Fruit fly (Drosophila melanogaster) whole organism, embryonic: ENCODE results near the gene dib.

Source experiments
- CG10147 ChIP-seq: fragments of 200-800 bp; sonication (Bioruptor generic); optimal IDR thresholded peaks from 2 replicates; lab custom pipeline; 2019; ENCODE audit warnings: missing biosample characterization, mild to moderate bottlenecking, missing genetic modification characterization, moderate library complexity
- CG3726 ChIP-seq: fragments of 200-800 bp; sonication (Bioruptor generic); IDR thresholded peaks from 3 replicates; pipeline ENCODE4, ENCODE4 v1.3.6; 2022; ENCODE audit warnings: missing biosample characterization, missing genetic modification characterization
- Doc2 ChIP-seq: fragments of 200-800 bp; sonication (Bioruptor generic); IDR thresholded peaks from 2 replicates; pipeline ENCODE4 v1.3.6; 2022; ENCODE audit warnings: missing biosample characterization, missing genetic modification characterization
- HLHmδ ChIP-seq: fragments of 200-800 bp; sonication (Bioruptor generic); optimal IDR thresholded peaks from 2 replicates; lab custom pipeline; 2018; ENCODE audit warnings: missing biosample characterization, mild to moderate bottlenecking, missing genetic modification characterization, moderate library complexity
- MTF-1 ChIP-seq: fragments of 200-800 bp; sonication (Bioruptor generic); optimal IDR thresholded peaks from 2 replicates; lab custom pipeline; 2018; ENCODE audit warnings: missing biosample characterization, mild to moderate bottlenecking, missing genetic modification characterization, borderline replicate concordance
- fru ChIP-seq: fragments of >200 bp; optimal IDR thresholded peaks from 2 replicates; lab custom pipeline; 2017
- gfzf ChIP-seq: fragments of 200-800 bp; sonication (Bioruptor generic); optimal IDR thresholded peaks from 2 replicates; lab custom pipeline; 2016; ENCODE audit warnings: missing biosample characterization, mild to moderate bottlenecking, missing genetic modification characterization, moderate library complexity
- her ChIP-seq: fragments of 200-800 bp; sonication (Bioruptor generic); optimal IDR thresholded peaks from 2 replicates; lab custom pipeline; 2016; ENCODE audit warnings: missing biosample characterization, missing genetic modification characterization
- sug ChIP-seq: fragments of 200-800 bp; optimal IDR thresholded peaks from 2 replicates; lab custom pipeline; 2019; ENCODE audit warnings: missing biosample characterization, mild to moderate bottlenecking, missing genetic modification characterization, moderate library complexity

dm6 chr3L:4044497-4044896, 17.6 kb upstream of the dib start:
- TF ChIP-seq CG10147 (GFP tag; lab: Kevin White, UChicago): no peak
- TF ChIP-seq gfzf (GFP tag; lab: Kevin White, UChicago): no peak
- TF ChIP-seq fru: no peak
- no peak for TF ChIP-seq CG3726 (GFP tag; lab: Robert Waterston, UW)
- no peak for TF ChIP-seq Doc2 (GFP tag; lab: Robert Waterston, UW)
- no peak for TF ChIP-seq MTF-1 (GFP tag; lab: Kevin White, UChicago)
- TF ChIP-seq her (GFP tag; lab: Kevin White, UChicago): no peak
- no peak for TF ChIP-seq HLHmδ
- no peak for TF ChIP-seq sug (tag; lab: Kevin White, UChicago)
